Fruit fly (Drosophila melanogaster) whole organism, embryonic: ENCODE data around the gene Nadsyn.

Experiments
- Abd-B ChIP-seq: fragments of 200-800 bp; sonication (Bioruptor generic); optimal IDR thresholded peaks from 2 replicates; lab custom pipeline; 2018; ENCODE audit warnings: missing biosample characterization, mild to moderate bottlenecking, missing genetic modification characterization, moderate library complexity
- CG11456 ChIP-seq: fragments of 200-800 bp; sonication (Bioruptor generic); IDR thresholded peaks from 3 replicates; pipeline ENCODE4 v1.3.6; 2022; ENCODE audit warnings: missing biosample characterization, missing genetic modification characterization
- CG13424 ChIP-seq: fragments of 200-800 bp; sonication (Bioruptor generic); optimal IDR thresholded peaks from 2 replicates; lab custom pipeline; 2019; ENCODE audit warnings: missing biosample characterization, mild to moderate bottlenecking, missing genetic modification characterization, moderate library complexity
- CG15011 ChIP-seq: fragments of 200-800 bp; sonication (Bioruptor generic); optimal IDR thresholded peaks from 3 replicates; lab custom pipeline; 2018; ENCODE audit warnings: missing biosample characterization, mild to moderate bottlenecking, missing genetic modification characterization
- CG15514 ChIP-seq: fragments of 200-800 bp; sonication (Bioruptor generic); optimal IDR thresholded peaks from 3 replicates; lab custom pipeline; 2017; ENCODE audit warnings: missing biosample characterization, missing genetic modification characterization, mild to moderate bottlenecking, moderate library complexity, missing genetic modification reagents
- CG16815 ChIP-seq: fragments of 200-800 bp; sonication (Bioruptor generic); optimal IDR thresholded peaks from 3 replicates; lab custom pipeline; 2017; ENCODE audit warnings: missing biosample characterization, mild to moderate bottlenecking, missing genetic modification characterization
- CG18476 ChIP-seq: fragments of 200-800 bp; sonication (Bioruptor generic); optimal IDR thresholded peaks from 2 replicates; lab custom pipeline; 2016; ENCODE audit warnings: missing biosample characterization, mild to moderate bottlenecking, missing genetic modification characterization
- CG2202 ChIP-seq: fragments of 200-800 bp; sonication (Bioruptor generic); optimal IDR thresholded peaks from 2 replicates; lab custom pipeline; 2018; ENCODE audit warnings: missing biosample characterization, mild to moderate bottlenecking, missing genetic modification characterization
- CG30403 ChIP-seq: fragments of 200-800 bp; sonication (Bioruptor generic); optimal IDR thresholded peaks from 3 replicates; lab custom pipeline; 2016; ENCODE audit warnings: missing biosample characterization, missing genetic modification characterization
- CG31224 ChIP-seq: fragments of 200-800 bp; sonication (Bioruptor generic); IDR thresholded peaks from 2 replicates; pipeline ENCODE4 v1.3.6; 2022; ENCODE audit warnings: missing biosample characterization, missing genetic modification characterization
- CG3281 ChIP-seq: fragments of 200-800 bp; sonication (Bioruptor generic); optimal IDR thresholded peaks from 3 replicates; lab custom pipeline; 2017; ENCODE audit warnings: missing biosample characterization, mild to moderate bottlenecking, missing genetic modification characterization
- CG3726 ChIP-seq: fragments of 200-800 bp; sonication (Bioruptor generic); IDR thresholded peaks from 3 replicates; pipeline ENCODE4, ENCODE4 v1.3.6; 2022; ENCODE audit warnings: missing biosample characterization, missing genetic modification characterization
- CG3995 ChIP-seq: fragments of 200-800 bp; sonication (Bioruptor generic); optimal IDR thresholded peaks from 3 replicates; lab custom pipeline; 2016; ENCODE audit warnings: missing biosample characterization, missing genetic modification characterization
- CG7556 ChIP-seq: fragments of 200-800 bp; sonication (Bioruptor generic); optimal IDR thresholded peaks from 2 replicates; lab custom pipeline; 2017; ENCODE audit warnings: missing biosample characterization, mild to moderate bottlenecking, missing genetic modification characterization
- CG7786 ChIP-seq: fragments of 200-800 bp; sonication (Bioruptor generic); optimal IDR thresholded peaks from 2 replicates; lab custom pipeline; 2016; ENCODE audit warnings: missing biosample characterization, missing genetic modification characterization
- CG8359 ChIP-seq: fragments of 200-800 bp; sonication (Bioruptor generic); optimal IDR thresholded peaks from 2 replicates; lab custom pipeline; 2017; ENCODE audit warnings: missing biosample characterization, mild to moderate bottlenecking, missing genetic modification characterization, borderline replicate concordance
- CTCF ChIP-seq: fragments of 200-800 bp; sonication (Bioruptor generic); optimal IDR thresholded peaks from 2 replicates; lab custom pipeline; 2017; ENCODE audit warnings: missing biosample characterization, mild to moderate bottlenecking, missing genetic modification characterization, moderate library complexity
- CkIIα-i1 ChIP-seq: fragments of 200-800 bp; sonication (Bioruptor generic); IDR thresholded peaks from 2 replicates; pipeline ENCODE4 v1.3.6; 2022; ENCODE audit warnings: missing biosample characterization, missing genetic modification characterization
- D19B ChIP-seq: fragments of 200-800 bp; sonication (Bioruptor generic); optimal IDR thresholded peaks from 2 replicates; lab custom pipeline; 2017; ENCODE audit warnings: missing biosample characterization, mild to moderate bottlenecking, missing genetic modification characterization
- Dll ChIP-seq: fragments of 200-800 bp; sonication (Bioruptor generic); IDR thresholded peaks from 4 replicates; pipeline ENCODE4 v1.3.6; 2022; ENCODE audit warnings: missing biosample characterization, missing genetic modification characterization; ENCODE audit not compliant: partially characterized antibody
- Doc3 ChIP-seq: fragments of 200-800 bp; sonication (Bioruptor generic); IDR thresholded peaks from 3 replicates; pipeline ENCODE4 v1.3.6; 2022; ENCODE audit warnings: missing biosample characterization, missing genetic modification characterization; ENCODE audit not compliant: partially characterized antibody
- HHEX ChIP-seq: fragments of 200-800 bp; sonication (Bioruptor generic); optimal IDR thresholded peaks from 3 replicates; lab custom pipeline; 2017; ENCODE audit warnings: missing biosample characterization, mild to moderate bottlenecking, missing genetic modification characterization, missing genetic modification reagents
- Hr3 ChIP-seq: fragments of 200-800 bp; sonication (Bioruptor generic); optimal IDR thresholded peaks from 3 replicates; lab custom pipeline; 2016; ENCODE audit warnings: missing biosample characterization, missing genetic modification characterization
- MESR4 ChIP-seq: fragments of 200-800 bp; sonication (Bioruptor generic); optimal IDR thresholded peaks from 2 replicates; lab custom pipeline; 2018; ENCODE audit warnings: missing biosample characterization, mild to moderate bottlenecking, missing genetic modification characterization, moderate library complexity
- NfI ChIP-seq: fragments of 200-800 bp; sonication (Bioruptor generic); optimal IDR thresholded peaks from 3 replicates; lab custom pipeline; 2018; ENCODE audit warnings: missing biosample characterization, mild to moderate bottlenecking, missing genetic modification characterization, moderate library complexity
- Trl ChIP-seq, 3 experiments: fragments of >200 bp in 2 of 3; fragments of 200-800 bp in 1 of 3; sonication (Bioruptor generic) in 1 of 3; optimal IDR thresholded peaks; 2 replicates in 1 of 3; 3 replicates in 2 of 3; lab custom pipeline; 2016 to 2017; ENCODE audit warnings: missing biosample characterization in 1 of 3, missing genetic modification characterization in 1 of 3
- bab2 ChIP-seq: fragments of 200-800 bp; sonication (Bioruptor generic); optimal IDR thresholded peaks from 2 replicates; lab custom pipeline; 2016; ENCODE audit warnings: missing biosample characterization, missing genetic modification characterization
- bbx ChIP-seq: fragments of 200-800 bp; sonication (Bioruptor generic); IDR thresholded peaks from 2 replicates; pipeline ENCODE4 v1.3.6; 2022; ENCODE audit warnings: missing biosample characterization, missing genetic modification characterization; ENCODE audit not compliant: partially characterized antibody
- cad ChIP-seq: fragments of >200 bp; optimal IDR thresholded peaks from 2 replicates; lab custom pipeline; 2017; ENCODE audit warnings: missing biosample characterization, missing genetic modification characterization
- cato ChIP-seq: fragments of 200-800 bp; sonication (Bioruptor generic); optimal IDR thresholded peaks from 2 replicates; lab custom pipeline; 2016; ENCODE audit warnings: missing biosample characterization, missing genetic modification characterization, borderline replicate concordance
- corto ChIP-seq: fragments of 200-800 bp; sonication (Bioruptor generic); optimal IDR thresholded peaks from 2 replicates; lab custom pipeline; 2016; ENCODE audit warnings: missing biosample characterization, mild to moderate bottlenecking, missing genetic modification characterization, moderate library complexity
- disco-r ChIP-seq: fragments of 200-800 bp; sonication (Bioruptor generic); optimal IDR thresholded peaks from 2 replicates; lab custom pipeline; 2016; ENCODE audit warnings: missing biosample characterization, missing genetic modification characterization
- dysf ChIP-seq: fragments of 200-800 bp; sonication (Bioruptor generic); IDR thresholded peaks from 3 replicates; pipeline ENCODE4 v1.3.6; 2022; ENCODE audit warnings: missing biosample characterization, missing genetic modification characterization
- ftz-f1 ChIP-seq: fragments of 200-800 bp; sonication (Bioruptor generic); optimal IDR thresholded peaks from 2 replicates; lab custom pipeline; 2016; ENCODE audit warnings: missing biosample characterization, missing genetic modification characterization
- gcm2 ChIP-seq: fragments of 200-800 bp; sonication (Bioruptor generic); optimal IDR thresholded peaks from 2 replicates; lab custom pipeline; 2016; ENCODE audit warnings: missing biosample characterization, missing genetic modification characterization
- grn ChIP-seq: fragments of 200-800 bp; sonication (Bioruptor generic); optimal IDR thresholded peaks from 3 replicates; lab custom pipeline; 2017; ENCODE audit warnings: missing biosample characterization, missing genetic modification characterization
- hth ChIP-seq: fragments of >200 bp; optimal IDR thresholded peaks from 2 replicates; lab custom pipeline; 2017; ENCODE audit warnings: inconsistent platforms
- jumu ChIP-seq: fragments of 200-800 bp; sonication (Bioruptor generic); optimal IDR thresholded peaks from 3 replicates; lab custom pipeline; 2016; ENCODE audit warnings: missing biosample characterization, missing genetic modification characterization
- org-1 ChIP-seq: fragments of 200-800 bp; sonication (Bioruptor generic); optimal IDR thresholded peaks from 2 replicates; lab custom pipeline; 2017; ENCODE audit warnings: missing biosample characterization, missing genetic modification characterization
- p53 ChIP-seq: fragments of 200-800 bp; sonication (Bioruptor generic); optimal IDR thresholded peaks from 2 replicates; lab custom pipeline; 2016; ENCODE audit warnings: missing biosample characterization, missing genetic modification characterization
- pho ChIP-seq: fragments of 200-800 bp; sonication (Bioruptor generic); optimal IDR thresholded peaks from 2 replicates; lab custom pipeline; 2016; ENCODE audit warnings: missing biosample characterization, missing genetic modification characterization
- prd ChIP-seq, 3 experiments: fragments of >200 bp in 2 of 3; fragments of 200-800 bp in 1 of 3; sonication (Bioruptor generic) in 1 of 3; optimal IDR thresholded peaks in 2 of 3; IDR thresholded peaks in 1 of 3; 2 replicates in 2 of 3; 3 replicates in 1 of 3; pipeline versions ENCODE4 v1.3.6 to Lab custom; 2017 to 2022; ENCODE audit warnings: missing biosample characterization in 1 of 3, missing genetic modification characterization in 1 of 3
- repo ChIP-seq: fragments of 200-800 bp; sonication (Bioruptor generic); optimal IDR thresholded peaks from 2 replicates; lab custom pipeline; 2016; ENCODE audit warnings: missing biosample characterization, missing genetic modification characterization
- tio ChIP-seq: fragments of 200-800 bp; sonication (Bioruptor generic); optimal IDR thresholded peaks from 2 replicates; lab custom pipeline; 2017; ENCODE audit warnings: missing biosample characterization, missing genetic modification characterization, inconsistent platforms
- tx ChIP-seq: fragments of 200-800 bp; sonication (Bioruptor generic); optimal IDR thresholded peaks from 2 replicates; lab custom pipeline; 2016; ENCODE audit warnings: missing biosample characterization, missing genetic modification characterization
- vfl ChIP-seq: fragments of 200-800 bp; sonication (Bioruptor generic); optimal IDR thresholded peaks from 2 replicates; lab custom pipeline; 2016; ENCODE audit warnings: missing biosample characterization, missing genetic modification characterization
- wek ChIP-seq: fragments of 200-800 bp; sonication (Bioruptor generic); optimal IDR thresholded peaks from 3 replicates; lab custom pipeline; 2018; ENCODE audit warnings: missing biosample characterization, mild to moderate bottlenecking, missing genetic modification characterization, moderate library complexity
- zf30C ChIP-seq: fragments of 200-800 bp; sonication (Bioruptor generic); optimal IDR thresholded peaks from 3 replicates; lab custom pipeline; 2018; ENCODE audit warnings: missing biosample characterization, mild to moderate bottlenecking, missing genetic modification characterization
- zfh1 ChIP-seq: fragments of 200-800 bp; sonication (Bioruptor generic); IDR thresholded peaks from 3 replicates; pipeline ENCODE4 v1.3.6; 2022; ENCODE audit warnings: missing biosample characterization, missing genetic modification characterization

Nadsyn gene

DNA sequence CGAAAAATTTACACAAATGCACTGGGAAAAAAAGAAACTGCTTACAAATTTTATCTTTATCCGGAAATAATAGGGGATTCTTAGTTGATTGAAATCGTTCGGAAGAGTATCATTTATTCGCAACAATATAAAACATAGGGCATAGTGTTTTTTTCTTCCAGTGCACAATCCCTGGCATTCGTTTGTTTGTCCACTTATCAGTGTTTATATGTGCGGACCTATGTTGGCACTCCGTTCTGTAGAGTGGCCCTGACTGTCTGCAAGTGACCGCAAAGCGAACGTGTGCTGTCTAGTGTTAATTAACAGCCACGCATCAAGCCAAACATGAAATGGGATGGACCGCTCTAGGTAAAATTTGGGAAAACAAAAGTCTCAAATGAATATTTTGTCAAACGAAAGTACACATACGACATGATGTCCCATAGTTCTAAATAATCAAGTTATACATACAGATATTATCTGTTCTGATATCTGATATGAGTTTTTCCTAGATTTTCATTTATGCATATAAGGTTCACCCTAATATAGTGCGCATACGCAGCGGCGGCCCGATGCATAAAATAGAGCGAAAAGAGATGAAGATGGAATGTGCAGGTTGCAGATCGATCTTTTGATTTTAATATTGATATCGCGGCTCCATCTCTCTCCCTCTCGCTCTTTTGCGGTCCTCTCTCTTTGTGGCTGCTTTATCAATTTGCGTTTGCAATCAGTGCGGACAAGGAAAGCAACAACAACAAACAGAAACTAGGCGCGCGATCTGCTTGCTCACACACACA is 76.8 kb downstream of the Nadsyn start (continued):
- TF ChIP-seq CG13424 (tag; lab: Kevin White, UChicago) (peak; percentile 93), repo (GFP tag; lab: Kevin White, UChicago) (peak; percentile 94), CG16815 (GFP tag; lab: Kevin White, UChicago) (peak; percentile 84), Hr3 (GFP tag; lab: Kevin White, UChicago) (peak; percentile 91), CG3995 (GFP tag; lab: Kevin White, UChicago) (peak; percentile 35), Trl (optimal IDR thresholded peaks at IDR 0.05; lab: Kevin White, UChicago) (no peak), Trl (GFP tag; optimal IDR thresholded peaks at IDR 0.05; lab: Kevin White, UChicago) (peak; percentile 95), CkIIα-i1 (GFP tag; lab: Robert Waterston, UW) (0 out of 2 replicates have a peak, but pooled peaks have one; percentile 49), CG7556 (GFP tag; lab: Kevin White, UChicago) (peak; percentile 91), CTCF (GFP tag; lab: Kevin White, UChicago) (peak; percentile 40), vfl (GFP tag; lab: Kevin White, UChicago) (peak; percentile 90), HHEX (peak; percentile 91), bbx (no peak), gcm2 (peak; percentile 94), D19B (GFP tag; lab: Kevin White, UChicago) (peak; percentile 87), wek (GFP tag; lab: Kevin White, UChicago) (peak; percentile 78), org-1 (peak; percentile 89), NfI (peak; percentile 92), tio (GFP tag; lab: Kevin White, UChicago) (peak; percentile 95), p53 (peak; percentile 94), pho (peak; percentile 96), CG8359 (GFP tag; lab: Kevin White, UChicago) (peak; percentile 70), CG11456 (peak; percentile 95), hth (lab: Kevin White, UChicago) (no peak), MESR4 (GFP tag; lab: Kevin White, UChicago) (peak; percentile 33), CG15514 (GFP tag; lab: Kevin White, UChicago) (peak; percentile 86), zfh1 (GFP tag; lab: Robert Waterston, UW) (peak; percentile 92), CG15011 (GFP tag; lab: Kevin White, UChicago) (peak; percentile 87), zf30C (GFP tag; lab: Kevin White, UChicago) (peak; percentile 83), CG3281 (GFP tag; lab: Kevin White, UChicago) (peak; percentile 93), corto (GFP tag; lab: Kevin White, UChicago) (no peak), cato (GFP tag; lab: Kevin White, UChicago) (peak; percentile 90), grn (GFP tag; lab: Kevin White, UChicago) (peak; percentile 94), disco-r (GFP tag; lab: Kevin White, UChicago) (peak; percentile 87), cad (GFP tag; lab: Kevin White, UChicago) (no peak), ftz-f1 (GFP tag; lab: Kevin White, UChicago) (peak; percentile 48), CG31224 (peak; percentile 88), dysf (GFP tag; lab: Robert Waterston, UW) (peak; percentile 95), tx (GFP tag; lab: Kevin White, UChicago) (peak; percentile 94), bab2 (peak; percentile 96), CG30403 (peak; percentile 95), CG7786 (peak; percentile 94), CG3726 (peak; percentile 84), jumu (peak; percentile 95), prd (optimal IDR thresholded peaks at IDR 0.05; lab: Kevin White, UChicago) (no peak), prd (GFP tag; IDR thresholded peaks at IDR 0.05; lab: Robert Waterston, UW) (peak; percentile 94), Dll (GFP tag; lab: Robert Waterston, UW) (no peak), Abd-B (GFP tag; lab: Kevin White, UChicago) (peak; percentile 93), CG18476 (GFP tag; lab: Kevin White, UChicago) (peak; percentile 90), CG2202 (tag; lab: Kevin White, UChicago) (peak; percentile 81), Doc3 (GFP tag; lab: Robert Waterston, UW) (no peak)
